Worm (Caenorhabditis elegans) whole organism, L1 larva: ENCODE results near the gene chat-1.

Source experiments
- C16A3.4 ChIP-seq: fragments of 150-350 bp; optimal IDR thresholded peaks from 2 replicates; lab custom pipeline; 2014; ENCODE audit warnings: missing biosample characterization, missing genetic modification characterization
- C34B4.2 ChIP-seq: sonication (generic microtip); optimal IDR thresholded peaks from 2 replicates; lab custom pipeline; 2017; ENCODE audit warnings: mild to moderate bottlenecking, missing genetic modification characterization, missing compliant biosample characterization
- aha-1 ChIP-seq: fragments of 150-350 bp; optimal IDR thresholded peaks from 2 replicates; lab custom pipeline; 2014; ENCODE audit warnings: missing biosample characterization, missing genetic modification characterization
- aly-2 ChIP-seq: fragments of 150-350 bp; optimal IDR thresholded peaks from 2 replicates; lab custom pipeline; 2014; ENCODE audit warnings: missing biosample characterization, missing genetic modification characterization
- ama-1 ChIP-seq: fragments of 150-350 bp; optimal IDR thresholded peaks from 2 replicates; lab custom pipeline; 2014
- ceh-82 ChIP-seq, 3 experiments: fragments of 150-350 bp in 1 of 3; sonication (generic microtip) in 2 of 3; optimal IDR thresholded peaks; 2 replicates each; lab custom pipeline; 2014 to 2017; ENCODE audit warnings: missing biosample characterization in 3 of 3, missing genetic modification characterization in 3 of 3
- ces-1 ChIP-seq: fragments of 150-350 bp; optimal IDR thresholded peaks from 2 replicates; lab custom pipeline; 2014; ENCODE audit warnings: missing biosample characterization, missing genetic modification reagents, missing genetic modification characterization
- dpl-1 ChIP-seq, 3 experiments: fragments of 150-350 bp in 2 of 3; sonication (generic microtip) in 1 of 3; optimal IDR thresholded peaks; 2 replicates each; lab custom pipeline; 2014 to 2017; ENCODE audit warnings: missing biosample characterization in 3 of 3, missing genetic modification characterization in 3 of 3, missing genetic modification reagents in 3 of 3
- dsc-1 ChIP-seq: sonication (generic microtip); optimal IDR thresholded peaks from 2 replicates; lab custom pipeline; 2016; ENCODE audit warnings: mild to moderate bottlenecking, missing genetic modification characterization, missing compliant biosample characterization
- efl-1 ChIP-seq, 4 experiments: fragments of 150-350 bp; optimal IDR thresholded peaks in 3 of 4; peaks in 1 of 4; 1 replicate in 1 of 4; 2 replicates in 3 of 4; lab custom pipeline; 2014; ENCODE audit warnings: missing biosample characterization in 2 of 4, missing genetic modification characterization in 2 of 4, missing genetic modification reagents in 2 of 4
- egl-13 ChIP-seq: sonication (generic microtip); optimal IDR thresholded peaks from 2 replicates; lab custom pipeline; 2016; ENCODE audit warnings: missing genotype, missing genetic modification reagents, missing genetic modification characterization, missing compliant biosample characterization
- egl-27 ChIP-seq, 2 experiments: fragments of 150-350 bp in 1 of 2; sonication (generic microtip); optimal IDR thresholded peaks; 3 replicates each; lab custom pipeline; 2017 to 2018; ENCODE audit warnings: missing biosample characterization in 2 of 2, missing genetic modification characterization in 2 of 2, missing genetic modification reagents in 2 of 2
- elt-2 ChIP-seq: sonication (generic microtip); optimal IDR thresholded peaks from 2 replicates; lab custom pipeline; 2016; ENCODE audit warnings: missing genetic modification characterization, mild to moderate bottlenecking, inconsistent platforms, missing compliant biosample characterization, missing genetic modification reagents
- elt-3 ChIP-seq, 6 experiments: fragments of 150-350 bp in 1 of 6; sonication (generic microtip); optimal IDR thresholded peaks; 2 replicates each; lab custom pipeline; 2017 to 2018; ENCODE audit warnings: missing biosample characterization in 6 of 6, missing genetic modification characterization in 6 of 6, inconsistent platforms in 1 of 6
- ets-5 ChIP-seq: fragments of 200-800 bp; sonication (Bioruptor generic); IDR thresholded peaks from 2 replicates; pipeline ENCODE4 v1.3.6; 2022; ENCODE audit warnings: missing genetic modification characterization, missing compliant biosample characterization
- fos-1 ChIP-seq: fragments of 150-350 bp; optimal IDR thresholded peaks from 2 replicates; lab custom pipeline; 2014; ENCODE audit warnings: missing biosample characterization, missing genetic modification characterization
- grh-1 ChIP-seq: fragments of 200-800 bp; sonication (Bioruptor generic); IDR thresholded peaks from 2 replicates; pipeline ENCODE4 v1.3.6; 2022; ENCODE audit warnings: missing genetic modification reagents, missing genetic modification characterization, missing compliant biosample characterization
- hlh-17 ChIP-seq: fragments of 200-800 bp; sonication (Bioruptor generic); optimal IDR thresholded peaks from 2 replicates; lab custom pipeline; 2018; ENCODE audit warnings: missing genetic modification characterization, mild to moderate bottlenecking, missing compliant biosample characterization, moderate library complexity, borderline replicate concordance
- hlh-4 ChIP-seq: sonication (generic microtip); optimal IDR thresholded peaks from 2 replicates; lab custom pipeline; 2016; ENCODE audit warnings: mild to moderate bottlenecking, missing genetic modification characterization, missing compliant biosample characterization
- hpl-2 ChIP-seq: fragments of 150-350 bp; optimal IDR thresholded peaks from 2 replicates; lab custom pipeline; 2014; ENCODE audit warnings: missing biosample characterization, missing genetic modification reagents, missing genetic modification characterization
- irx-1 ChIP-seq: sonication (generic microtip); optimal IDR thresholded peaks from 2 replicates; lab custom pipeline; 2016; ENCODE audit warnings: missing genetic modification characterization, missing compliant biosample characterization
- lin-14 ChIP-seq: fragments of 200-800 bp; sonication (Bioruptor generic); optimal IDR thresholded peaks from 2 replicates; lab custom pipeline; 2018; ENCODE audit warnings: mild to moderate bottlenecking, missing genetic modification characterization, moderate library complexity, missing compliant biosample characterization
- lir-3 ChIP-seq: sonication (generic microtip); optimal IDR thresholded peaks from 2 replicates; lab custom pipeline; 2016; ENCODE audit warnings: mild to moderate bottlenecking, missing genetic modification characterization, moderate library complexity, missing compliant biosample characterization; ENCODE audit not compliant: poor library complexity
- lsy-2 ChIP-seq, 2 experiments: fragments of 150-350 bp; optimal IDR thresholded peaks; 2 replicates each; lab custom pipeline; 2014; ENCODE audit warnings: missing biosample characterization in 2 of 2, missing genetic modification characterization in 2 of 2
- mab-9 ChIP-seq: fragments of 200-800 bp; sonication (Bioruptor generic); IDR thresholded peaks from 2 replicates; pipeline ENCODE4 v1.3.6; 2022; ENCODE audit warnings: missing genetic modification reagents, missing genetic modification characterization, missing compliant biosample characterization
- mdl-1 ChIP-seq, 2 experiments: fragments of 150-350 bp; optimal IDR thresholded peaks; 2 replicates each; lab custom pipeline; 2014 to 2017; ENCODE audit warnings: missing biosample characterization in 2 of 2, missing genetic modification characterization in 2 of 2, inconsistent platforms in 1 of 2
- mef-2 ChIP-seq: fragments of 150-350 bp; optimal IDR thresholded peaks from 2 replicates; lab custom pipeline; 2014; ENCODE audit warnings: missing biosample characterization, missing genetic modification characterization
- nhr-12 ChIP-seq: sonication (generic microtip); optimal IDR thresholded peaks from 2 replicates; lab custom pipeline; 2017; ENCODE audit warnings: missing biosample characterization, missing genetic modification characterization
- nhr-19 ChIP-seq: fragments of 200-800 bp; sonication (Bioruptor generic); conservative IDR thresholded peaks from 2 replicates; pipeline ENCODE4 v1.3.6; 2022; ENCODE audit warnings: missing genetic modification characterization, missing compliant biosample characterization
- nhr-47 ChIP-seq: sonication (generic microtip); optimal IDR thresholded peaks from 2 replicates; lab custom pipeline; 2016; ENCODE audit warnings: mild to moderate bottlenecking, missing genetic modification characterization, moderate library complexity, missing compliant biosample characterization
- nhr-71 ChIP-seq: sonication (generic microtip); optimal IDR thresholded peaks from 2 replicates; lab custom pipeline; 2016; ENCODE audit warnings: mild to moderate bottlenecking, missing genetic modification characterization, moderate library complexity, missing compliant biosample characterization
- nhr-76 ChIP-seq: sonication (generic microtip); optimal IDR thresholded peaks from 2 replicates; lab custom pipeline; 2017; ENCODE audit warnings: missing biosample characterization, missing genetic modification characterization
- nhr-77 ChIP-seq: fragments of 150-350 bp; optimal IDR thresholded peaks from 2 replicates; lab custom pipeline; 2014; ENCODE audit warnings: missing biosample characterization, missing genetic modification characterization
- nhr-85 ChIP-seq: sonication (generic microtip); peaks from one replicate; lab custom pipeline; 2016; ENCODE audit warnings: missing genetic modification characterization, inconsistent platforms, missing compliant biosample characterization
- nhr-90 ChIP-seq: sonication (generic microtip); optimal IDR thresholded peaks from 2 replicates; lab custom pipeline; 2016; ENCODE audit warnings: mild to moderate bottlenecking, missing genetic modification characterization, missing compliant biosample characterization; ENCODE audit not compliant: poor library complexity
- pag-3 ChIP-seq: sonication (generic microtip); optimal IDR thresholded peaks from 2 replicates; lab custom pipeline; 2017; ENCODE audit warnings: missing genetic modification characterization, mild to moderate bottlenecking, missing compliant biosample characterization, antibody characterized with exemption, borderline replicate concordance; ENCODE audit not compliant: insufficient read depth
- pax-3 ChIP-seq: fragments of 200-800 bp; sonication (Bioruptor generic); optimal IDR thresholded peaks from 2 replicates; lab custom pipeline; 2018; ENCODE audit warnings: mild to moderate bottlenecking, missing genetic modification characterization, moderate library complexity, missing compliant biosample characterization
- rnt-1 ChIP-seq: sonication (generic microtip); optimal IDR thresholded peaks from 2 replicates; lab custom pipeline; 2016; ENCODE audit warnings: mild to moderate bottlenecking, missing genetic modification characterization, moderate library complexity, missing compliant biosample characterization
- sox-4 ChIP-seq: sonication (generic microtip); optimal IDR thresholded peaks from 2 replicates; lab custom pipeline; 2016; ENCODE audit warnings: missing genetic modification characterization, missing compliant biosample characterization
- sptf-1 ChIP-seq: fragments of 150-350 bp; optimal IDR thresholded peaks from 2 replicates; lab custom pipeline; 2014; ENCODE audit warnings: missing biosample characterization, missing genetic modification characterization
- sup-37 ChIP-seq: fragments of 200-800 bp; sonication (Bioruptor generic); optimal IDR thresholded peaks from 2 replicates; lab custom pipeline; 2018; ENCODE audit warnings: mild to moderate bottlenecking, missing genetic modification characterization, missing compliant biosample characterization
- tlp-1 ChIP-seq: fragments of 150-350 bp; optimal IDR thresholded peaks from 2 replicates; lab custom pipeline; 2014; ENCODE audit warnings: missing biosample characterization, missing genetic modification characterization
- unc-30 ChIP-seq: sonication (generic microtip); optimal IDR thresholded peaks from 2 replicates; lab custom pipeline; 2017; ENCODE audit warnings: missing biosample characterization, missing genetic modification characterization
- unc-62 ChIP-seq: fragments of 150-350 bp; optimal IDR thresholded peaks from 2 replicates; lab custom pipeline; 2014; ENCODE audit warnings: missing biosample characterization, missing genetic modification reagents, missing genetic modification characterization
- unc-86 ChIP-seq: sonication (generic microtip); optimal IDR thresholded peaks from 2 replicates; lab custom pipeline; 2016; ENCODE audit warnings: missing genetic modification characterization, missing compliant biosample characterization
- unc-98 ChIP-seq: fragments of 200-800 bp; sonication (Bioruptor generic); IDR thresholded peaks from 2 replicates; pipeline ENCODE4 v1.3.6; 2022; ENCODE audit warnings: missing genetic modification characterization, missing compliant biosample characterization
- vab-15 ChIP-seq: sonication (generic microtip); optimal IDR thresholded peaks from 2 replicates; lab custom pipeline; 2017; ENCODE audit warnings: missing genotype, mild to moderate bottlenecking, missing genetic modification characterization, missing compliant biosample characterization
- zip-4 ChIP-seq: fragments of 200-800 bp; sonication (Bioruptor generic); optimal IDR thresholded peaks from 2 replicates; lab custom pipeline; 2018; ENCODE audit warnings: mild to moderate bottlenecking, missing genetic modification characterization, moderate library complexity, missing compliant biosample characterization
- ztf-11 ChIP-seq, 2 experiments: sonication (generic microtip); optimal IDR thresholded peaks; 2 replicates each; lab custom pipeline; 2016 to 2017; ENCODE audit warnings: missing genetic modification characterization in 2 of 2, missing biosample characterization in 1 of 2, missing compliant biosample characterization in 1 of 2
- ztf-4 ChIP-seq: fragments of 150-350 bp; optimal IDR thresholded peaks from 2 replicates; lab custom pipeline; 2014; ENCODE audit warnings: missing biosample characterization, missing genetic modification characterization

Gene chat-1

DNA sequence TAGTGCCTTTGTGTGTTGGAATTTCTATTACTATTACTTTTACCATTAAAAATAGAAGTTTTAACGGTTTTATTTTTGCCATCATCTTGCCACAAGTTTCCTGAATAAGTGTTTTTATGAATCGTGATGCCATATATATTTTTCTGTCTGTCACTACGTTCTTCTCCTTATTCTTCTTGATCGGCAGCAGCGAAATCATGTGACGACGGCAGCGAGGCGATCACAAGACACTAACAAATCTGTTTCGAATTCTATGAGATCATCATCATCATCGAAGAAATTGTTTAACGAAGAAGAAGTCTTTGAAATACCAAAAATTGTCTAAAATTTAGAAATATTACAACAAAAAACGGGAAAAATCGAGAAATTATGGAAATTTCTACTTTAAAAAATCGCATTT is 44.7 kb upstream of the chat-1 start (continued):
- TF ChIP-seq vab-15 (tag; lab: Kevin White, UChicago), result no peak
- peak in 1 of 3 experiments; percentile 5 for TF ChIP-seq ceh-82 (tag; optimal IDR thresholded peaks at IDR 0.05; lab: Kevin White, UChicago)
- peak; percentile 89 for TF ChIP-seq nhr-71 (tag; lab: Kevin White, UChicago)
- TF ChIP-seq efl-1 (optimal IDR thresholded peaks at IDR 0.05; lab: Kevin White, UChicago), result peak in 1 of 2 experiments; percentile 27
- TF ChIP-seq efl-1 (GFP tag; optimal IDR thresholded peaks at IDR 0.05 in 1 of 2; lab: Kevin White, UChicago), result peak; percentile 9 to 45
- no peak for TF ChIP-seq egl-27 (tag; optimal IDR thresholded peaks at IDR 0.05; lab: Kevin White, UChicago)
- peak; percentile 37 for TF ChIP-seq pax-3 (tag; lab: Kevin White, UChicago)
- TF ChIP-seq dsc-1, result peak; percentile 51
- TF ChIP-seq mef-2 (tag; lab: Kevin White, UChicago), result no peak
- no peak for TF ChIP-seq aha-1 (tag; lab: Kevin White, UChicago)
- no peak for TF ChIP-seq aly-2 (tag; lab: Kevin White, UChicago)

DNA sequence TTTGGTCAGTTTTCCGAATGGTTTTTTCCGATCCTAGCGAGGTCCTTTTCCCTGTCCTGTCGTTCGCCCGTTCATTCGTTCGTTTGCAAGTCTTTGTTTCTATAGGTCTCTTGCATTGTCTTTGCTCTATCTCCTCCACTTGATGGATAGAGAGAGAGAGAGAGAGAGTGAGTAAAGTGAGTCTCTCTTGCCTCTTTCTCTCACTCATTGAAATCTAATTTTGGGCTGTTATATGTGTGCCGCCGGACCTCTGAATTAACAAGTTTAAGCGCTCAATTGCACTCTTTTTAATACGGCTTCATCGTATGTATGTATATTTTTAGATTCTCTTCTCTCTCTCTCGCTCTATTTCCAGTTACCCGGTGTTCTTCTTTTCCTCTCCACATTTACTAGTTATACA is 43.3 kb upstream of the chat-1 start:
- TF ChIP-seq elt-2 (tag; lab: Kevin White, UChicago) (no peak), sup-37 (GFP tag; lab: Kevin White, UChicago) (no peak), ztf-11 (tag; optimal IDR thresholded peaks at IDR 0.05; lab: Kevin White, UChicago) (no peak), unc-98 (GFP tag; lab: Robert Waterston, UW) (no peak), tlp-1 (no peak), vab-15 (tag; lab: Kevin White, UChicago) (no peak), hlh-4 (tag; lab: Kevin White, UChicago) (no peak), zip-4 (GFP tag; lab: Kevin White, UChicago) (no peak), ama-1 (lab: Kevin White, UChicago) (no peak), ets-5 (GFP tag; lab: Robert Waterston, UW) (no peak), rnt-1 (tag; lab: Kevin White, UChicago) (peak; percentile 24), fos-1 (tag; lab: Kevin White, UChicago) (no peak), nhr-90 (tag; lab: Kevin White, UChicago) (no peak), hpl-2 (GFP tag; lab: Kevin White, UChicago) (no peak), nhr-76 (no peak), unc-62 (no peak), hlh-17 (GFP tag; lab: Kevin White, UChicago) (no peak), nhr-47 (tag; lab: Kevin White, UChicago) (peak; percentile 14), unc-30 (tag; lab: Kevin White, UChicago) (no peak), nhr-85 (tag; lab: Kevin White, UChicago) (no peak), nhr-12 (tag; lab: Kevin White, UChicago) (no peak), nhr-19 (GFP tag; lab: Robert Waterston, UW) (no peak), mdl-1 (tag; optimal IDR thresholded peaks at IDR 0.05; lab: Kevin White, UChicago) (no peak), aly-2 (tag; lab: Kevin White, UChicago) (no peak), lsy-2 (tag; optimal IDR thresholded peaks at IDR 0.05; lab: Kevin White, UChicago) (peak in 1 of 2 experiments; percentile 22), aha-1 (tag; lab: Kevin White, UChicago) (no peak), elt-3 (tag; optimal IDR thresholded peaks at IDR 0.05; lab: Kevin White, UChicago) (no peak), nhr-77 (no peak), lir-3 (no peak), lin-14 (GFP tag; lab: Kevin White, UChicago) (peak; percentile 73), egl-13 (no peak), pag-3 (tag; lab: Kevin White, UChicago) (no peak), ztf-4 (tag; lab: Kevin White, UChicago) (no peak), ces-1 (no peak), grh-1 (GFP tag; lab: Robert Waterston, UW) (no peak), sptf-1 (no peak), irx-1 (tag; lab: Kevin White, UChicago) (no peak), dpl-1 (GFP tag; optimal IDR thresholded peaks at IDR 0.05; lab: Kevin White, UChicago) (no peak), mab-9 (GFP tag; lab: Robert Waterston, UW) (no peak), unc-86 (tag; lab: Kevin White, UChicago) (no peak), C16A3.4 (tag; lab: Kevin White, UChicago) (no peak), C34B4.2 (no peak), ceh-82 (tag; optimal IDR thresholded peaks at IDR 0.05; lab: Kevin White, UChicago) (no peak), sox-4 (tag; lab: Kevin White, UChicago) (no peak)
